Fruit fly (Drosophila melanogaster) S2 (cell line): ENCODE data around the gene CG10324.

Experiments used
- CG8478 ChIP-seq: fragments of >200 bp; optimal IDR thresholded peaks from 2 replicates; lab custom pipeline; 2018
- CTCF ChIP-seq, 2 experiments: fragments of >200 bp; optimal IDR thresholded peaks; 2 replicates each; lab custom pipeline; 2018

The CG10324 gene

DNA sequence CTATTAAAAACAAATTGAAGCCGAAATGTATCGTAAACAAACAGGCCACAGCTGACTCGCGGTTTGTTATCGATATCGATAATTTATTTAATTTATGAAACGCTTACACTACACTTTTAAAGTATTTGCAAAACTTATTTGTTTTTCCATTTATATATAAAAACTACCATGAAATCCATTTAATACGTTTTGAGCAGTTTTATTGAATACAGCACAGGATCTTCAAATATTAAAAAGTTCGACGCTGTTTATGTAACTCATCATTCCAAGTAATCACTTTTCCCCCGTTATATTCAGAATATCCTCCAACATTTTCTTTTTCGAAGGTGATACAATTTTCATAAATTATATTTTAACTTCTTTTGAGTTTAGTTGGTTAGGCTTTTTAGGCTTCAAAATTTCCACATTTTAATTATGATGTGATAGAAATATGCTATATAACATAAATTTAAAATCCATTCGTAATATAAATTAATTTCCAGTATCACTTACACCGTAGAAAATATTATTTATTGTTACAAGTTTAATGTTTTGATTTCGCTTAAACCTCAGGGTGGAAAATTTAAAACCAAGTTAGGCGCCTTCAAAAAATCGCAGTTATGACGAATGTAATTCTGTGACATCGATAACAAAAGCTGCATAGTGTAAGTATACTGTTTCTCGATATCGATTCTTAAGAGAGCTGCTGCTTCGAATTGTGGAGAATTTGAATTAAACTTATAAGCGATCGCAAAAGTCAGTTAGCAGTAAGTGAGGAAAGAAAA, at the start of gene CG10324, which contains the start of gene CCT3:
CG10324 (minus strand) TSS at position 53 of the 764 bp plus-strand sequence.
CCT3 (plus strand) TSS at position 654 of the 764 bp plus-strand sequence.
- no peak for TF ChIP-seq CTCF (optimal IDR thresholded peaks at IDR 0.05; lab: Kevin White, UChicago)
- no peak for TF ChIP-seq CG8478 (lab: Kevin White, UChicago)

DNA sequence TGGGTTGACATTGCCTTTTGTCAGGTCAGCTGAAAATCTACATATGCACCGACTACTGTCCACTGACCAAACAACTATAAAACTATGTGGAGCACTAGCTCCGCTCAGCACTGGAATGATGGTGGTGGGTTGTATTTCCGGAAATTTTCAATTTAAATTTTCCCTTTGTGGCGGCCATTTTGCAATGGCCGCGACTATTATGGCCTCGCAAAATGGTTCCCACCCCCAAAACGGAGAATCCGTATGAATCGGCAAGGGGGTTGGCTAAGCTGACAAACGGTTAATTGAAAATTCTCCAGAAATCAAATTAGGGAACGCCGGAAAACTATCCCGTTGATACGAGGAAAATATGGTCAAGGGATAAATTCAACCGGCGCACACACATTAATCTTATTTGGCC, 36.1 kb upstream of the CG10324 start:
- no peak for TF ChIP-seq CG8478 (lab: Kevin White, UChicago)
- TF ChIP-seq CTCF (optimal IDR thresholded peaks at IDR 0.05; lab: Kevin White, UChicago) = no peak

DNA sequence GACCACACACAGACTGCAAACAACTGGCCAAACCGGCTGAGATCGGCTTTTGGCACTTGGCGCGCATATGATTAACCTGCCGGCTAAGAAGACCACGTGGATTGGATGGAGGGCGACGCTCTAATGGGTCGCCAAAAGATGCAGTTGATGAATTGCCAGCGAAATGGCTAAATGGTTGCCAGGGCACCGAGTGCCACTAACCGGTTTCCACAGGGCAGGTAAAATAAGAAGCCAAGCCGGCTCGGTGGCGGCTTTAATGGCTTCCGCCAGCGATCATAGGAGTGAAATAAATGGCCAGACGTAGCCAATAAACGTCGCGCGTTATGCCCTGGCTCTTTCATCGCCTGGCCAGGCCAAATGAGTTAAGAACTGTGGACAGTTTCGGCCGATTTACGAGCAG, 31.1 kb upstream of the CG10324 start:
- no peak for TF ChIP-seq CTCF (optimal IDR thresholded peaks at IDR 0.05; lab: Kevin White, UChicago)
- TF ChIP-seq CG8478 (lab: Kevin White, UChicago) = no peak

DNA sequence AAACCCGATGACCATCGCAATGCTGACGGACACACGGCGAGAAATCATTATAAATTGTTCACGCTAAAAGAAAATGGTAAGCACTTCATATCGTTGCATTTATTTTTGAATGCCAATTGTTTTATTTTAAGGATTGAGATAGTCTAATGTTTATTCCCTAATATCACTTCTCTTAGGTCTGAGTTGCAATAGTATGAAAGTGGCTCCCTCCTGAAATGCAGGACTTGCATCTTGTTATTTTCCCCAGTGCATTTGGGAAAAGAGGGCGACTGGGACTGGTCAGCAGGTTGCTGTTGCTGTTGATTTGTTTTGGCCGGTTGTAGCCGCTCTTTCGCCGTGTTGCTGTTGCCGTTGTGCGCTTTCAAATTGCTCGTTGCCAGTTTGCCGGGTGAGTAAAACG, 29.7 kb upstream of the CG10324 start:
- no peak for TF ChIP-seq CG8478 (lab: Kevin White, UChicago)
- no peak for TF ChIP-seq CTCF (optimal IDR thresholded peaks at IDR 0.05; lab: Kevin White, UChicago)

DNA sequence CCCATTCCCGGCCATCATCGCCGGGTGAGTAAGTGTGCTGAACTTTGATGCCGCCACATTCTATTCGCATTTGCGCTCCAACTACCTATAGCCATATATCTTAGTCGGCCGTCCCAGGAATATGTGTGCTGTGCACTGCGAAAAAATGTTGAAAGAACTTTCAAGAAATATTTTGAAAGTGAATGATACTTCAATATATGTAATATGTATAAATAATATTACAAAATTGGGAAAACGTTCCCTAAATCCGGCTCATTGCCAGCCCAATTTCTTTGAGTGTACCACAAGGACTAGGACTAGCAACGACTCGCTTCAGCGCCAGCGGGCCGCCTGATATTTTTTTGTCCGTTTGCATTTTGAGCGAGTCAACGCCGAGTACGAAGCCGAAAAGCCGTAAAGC, 26.4 kb upstream of the CG10324 start:
- TF ChIP-seq CG8478 (lab: Kevin White, UChicago) (no peak), CTCF (optimal IDR thresholded peaks at IDR 0.05; lab: Kevin White, UChicago) (no peak)

DNA sequence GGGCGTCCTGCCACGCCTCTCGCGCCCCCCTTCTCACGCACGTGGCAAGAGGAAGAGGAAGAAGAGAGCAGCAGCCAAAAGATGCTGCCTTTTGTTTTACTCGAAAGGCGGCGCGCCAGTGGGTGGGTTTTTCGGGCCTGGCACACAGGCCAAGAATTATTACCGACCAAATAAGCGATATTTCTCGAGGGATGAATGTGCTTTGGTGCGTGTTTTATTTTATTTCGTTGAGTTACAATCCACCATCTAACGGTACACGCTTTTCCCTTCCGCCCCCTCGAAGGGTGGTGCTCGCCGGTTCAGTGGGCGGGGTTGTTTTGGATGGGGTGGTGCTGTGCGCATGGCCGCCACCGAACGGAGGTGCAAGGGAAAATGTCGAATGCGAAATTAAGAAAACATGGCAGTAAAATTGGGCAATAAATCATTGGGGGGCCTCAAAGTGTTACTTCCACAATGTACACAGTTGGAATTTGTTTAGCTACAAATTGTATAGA, 25.5 kb upstream of the CG10324 start:
- TF ChIP-seq CG8478 (lab: Kevin White, UChicago) = no peak
- no peak for TF ChIP-seq CTCF (optimal IDR thresholded peaks at IDR 0.05; lab: Kevin White, UChicago)

DNA sequence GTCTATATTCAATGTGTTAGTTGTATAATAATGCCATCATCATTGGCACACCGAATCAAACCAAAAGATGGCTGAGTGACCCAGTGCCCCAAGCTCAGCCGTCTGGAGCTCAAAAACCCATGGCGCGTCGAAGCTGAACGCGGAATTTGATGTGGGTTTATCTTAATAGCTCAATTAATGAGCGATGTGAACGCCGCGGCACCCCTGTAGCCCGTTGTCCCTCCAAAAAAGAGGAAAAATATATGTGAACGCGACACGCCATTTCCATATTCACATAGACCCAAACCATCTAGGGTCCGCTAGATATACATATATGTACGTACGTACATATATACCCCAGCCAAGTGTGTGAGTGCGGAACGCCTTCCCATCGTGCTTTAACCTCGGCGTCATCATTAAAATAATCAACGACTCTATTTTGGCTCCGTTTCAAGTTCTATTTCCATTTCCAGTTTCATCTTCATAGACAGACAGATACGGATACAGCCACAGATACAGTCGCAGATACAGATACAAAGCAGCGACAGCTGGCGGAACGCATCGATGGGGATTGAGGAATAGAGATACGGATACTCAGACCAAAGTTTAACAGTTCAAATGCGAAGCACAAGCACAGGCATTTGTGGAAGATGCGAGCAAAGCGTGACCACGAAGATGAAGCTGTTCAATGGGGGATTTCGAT, 17.5 kb upstream of the CG10324 start:
- TF ChIP-seq CTCF (optimal IDR thresholded peaks at IDR 0.05; lab: Kevin White, UChicago) = no peak
- TF ChIP-seq CG8478 (lab: Kevin White, UChicago) = no peak

DNA sequence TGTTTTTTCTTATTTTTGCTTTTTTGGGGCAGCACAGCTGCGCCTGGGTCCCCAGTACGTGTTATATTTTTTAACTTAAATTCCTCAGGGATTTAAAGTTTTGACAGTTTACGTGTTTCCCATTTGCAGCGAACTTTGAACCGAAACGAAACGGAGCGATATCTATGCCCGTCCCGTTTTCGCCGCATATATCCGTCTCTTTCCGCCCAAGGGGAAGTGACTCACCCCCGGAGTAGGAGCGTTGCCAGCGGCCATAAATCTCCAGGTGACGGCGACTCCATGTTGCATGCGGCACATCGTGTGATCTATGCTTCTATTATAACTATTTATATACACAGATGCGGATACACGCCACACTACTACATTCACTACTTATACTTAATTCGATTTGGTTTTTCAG, 14.9 kb upstream of the CG10324 start:
- TF ChIP-seq CTCF (optimal IDR thresholded peaks at IDR 0.05; lab: Kevin White, UChicago) (no peak), CG8478 (lab: Kevin White, UChicago) (no peak)

DNA sequence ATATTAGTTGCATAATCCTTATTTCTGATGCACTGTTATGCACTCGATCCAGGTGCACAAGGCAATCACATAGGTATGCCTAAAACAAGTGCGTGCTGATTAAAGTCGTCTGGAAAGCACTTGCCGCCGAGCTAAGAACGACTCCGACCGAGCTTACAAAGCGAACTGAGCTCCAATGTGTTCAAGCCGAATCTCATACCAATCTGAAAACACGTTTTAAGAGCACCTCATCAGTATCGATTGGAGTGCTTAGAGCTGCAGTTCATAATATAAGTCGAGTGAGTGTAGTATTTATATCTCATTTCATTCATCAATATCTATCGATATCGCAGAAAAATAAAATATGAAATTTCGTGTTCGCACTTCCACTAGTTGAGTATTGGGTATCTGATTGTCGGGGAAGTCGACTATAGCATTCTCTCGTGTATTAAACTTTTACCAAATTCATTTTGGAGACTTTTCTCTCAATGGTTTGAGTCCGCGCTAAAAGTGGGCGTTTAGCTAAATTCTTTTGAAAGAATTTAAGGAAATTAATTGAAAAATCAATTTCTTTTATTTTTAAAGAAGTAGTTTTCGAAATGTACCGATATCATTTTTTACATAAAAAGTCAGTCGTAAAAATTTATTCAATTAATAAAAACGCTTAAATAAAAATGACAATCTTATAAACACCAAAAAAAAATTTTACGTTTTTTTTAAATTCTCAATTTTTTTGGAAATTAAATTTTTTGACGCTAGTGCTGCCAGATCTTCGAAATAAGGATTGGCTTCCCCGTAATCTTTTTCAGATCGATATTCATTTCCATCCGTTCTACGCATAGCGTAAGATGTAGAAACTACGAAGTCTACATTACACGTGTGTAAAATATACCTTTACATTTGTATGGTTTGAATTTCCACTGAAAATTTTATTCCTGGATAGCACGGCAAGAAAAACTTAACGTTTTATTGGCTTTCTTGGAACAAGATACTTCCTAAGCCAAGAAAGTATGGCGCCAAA, 9.0 kb upstream of the CG10324 start, which contains the start of gene modSP:
modSP (minus strand) TSS at position 169 of the 1,000 bp plus-strand sequence.
- TF ChIP-seq CTCF (optimal IDR thresholded peaks at IDR 0.05; lab: Kevin White, UChicago) (peak; percentile 70 to 84), CG8478 (lab: Kevin White, UChicago) (no peak)

DNA sequence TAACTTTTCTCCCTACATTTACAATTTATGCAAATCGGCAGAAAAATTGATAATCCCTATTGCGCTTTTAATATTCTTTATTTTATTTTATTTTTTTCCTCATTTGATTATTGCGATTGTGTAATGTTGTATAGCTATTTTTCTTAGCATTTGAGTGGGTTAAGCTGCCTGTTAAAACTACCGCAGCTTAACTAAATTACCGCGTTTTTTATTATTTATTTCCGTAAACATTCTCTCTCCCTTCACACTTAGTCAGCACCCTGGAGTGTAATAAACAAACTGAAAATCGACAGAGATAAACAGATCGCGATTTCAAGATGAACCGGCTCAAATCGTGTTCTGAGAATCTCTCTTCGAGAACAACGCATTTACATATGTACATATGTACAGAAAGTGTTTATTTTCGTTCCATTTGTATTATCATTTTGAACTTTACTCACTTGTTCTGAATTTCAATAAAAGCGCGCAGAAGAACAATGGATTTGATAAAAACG, 8.2 kb upstream of the CG10324 start:
- TF ChIP-seq CG8478 (lab: Kevin White, UChicago) = no peak
- TF ChIP-seq CTCF (optimal IDR thresholded peaks at IDR 0.05; lab: Kevin White, UChicago) = no peak

DNA sequence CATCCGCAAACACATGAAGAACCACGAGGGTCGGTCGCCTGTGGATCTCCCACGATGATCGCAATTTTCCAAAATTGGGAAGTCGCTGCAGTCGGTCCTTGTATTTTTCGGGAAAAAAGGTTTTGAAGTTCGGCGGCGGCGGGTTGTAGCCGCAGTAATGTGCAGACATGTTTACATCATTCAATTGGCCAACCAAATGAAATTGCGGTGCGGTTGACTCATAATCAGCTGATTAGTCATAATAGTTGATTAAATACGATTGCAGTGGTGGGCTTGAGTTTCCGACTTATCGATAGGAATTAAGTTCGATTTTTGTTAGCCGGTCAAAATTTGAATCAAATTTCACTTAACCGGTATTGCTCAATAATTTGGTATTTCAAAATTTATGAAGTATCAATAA, 5.3 kb upstream of the CG10324 start, which contains the start of gene CG14907:
CG14907 (minus strand) TSS at position 229 of the 400 bp plus-strand sequence.
- TF ChIP-seq CTCF (optimal IDR thresholded peaks at IDR 0.05; lab: Kevin White, UChicago) (no peak), CG8478 (lab: Kevin White, UChicago) (no peak)

DNA sequence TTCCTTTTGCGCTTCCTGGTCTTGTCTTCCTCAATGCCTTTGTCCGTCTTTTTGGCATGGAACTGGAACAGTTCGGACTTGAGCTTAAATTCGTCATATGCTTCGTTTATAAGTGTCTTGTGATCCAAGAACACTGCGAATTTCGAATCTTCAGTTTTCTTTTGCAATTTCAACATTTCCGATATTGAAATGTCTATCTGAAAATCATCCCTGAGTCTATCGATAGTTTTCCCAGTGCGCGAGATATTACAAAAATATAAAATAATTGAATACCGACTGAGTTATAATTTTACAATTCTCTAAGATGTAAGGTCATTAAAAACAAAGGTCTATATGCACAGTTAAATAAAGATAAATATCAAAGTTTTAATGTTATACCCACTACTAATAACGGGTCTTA, 4.1 kb upstream of the CG10324 start, which contains the start of gene Mettl4:
Mettl4 (minus strand) TSS at position 208 of the 400 bp plus-strand sequence.
- TF ChIP-seq CTCF (optimal IDR thresholded peaks at IDR 0.05; lab: Kevin White, UChicago) = no peak
- no peak for TF ChIP-seq CG8478 (lab: Kevin White, UChicago)

DNA sequence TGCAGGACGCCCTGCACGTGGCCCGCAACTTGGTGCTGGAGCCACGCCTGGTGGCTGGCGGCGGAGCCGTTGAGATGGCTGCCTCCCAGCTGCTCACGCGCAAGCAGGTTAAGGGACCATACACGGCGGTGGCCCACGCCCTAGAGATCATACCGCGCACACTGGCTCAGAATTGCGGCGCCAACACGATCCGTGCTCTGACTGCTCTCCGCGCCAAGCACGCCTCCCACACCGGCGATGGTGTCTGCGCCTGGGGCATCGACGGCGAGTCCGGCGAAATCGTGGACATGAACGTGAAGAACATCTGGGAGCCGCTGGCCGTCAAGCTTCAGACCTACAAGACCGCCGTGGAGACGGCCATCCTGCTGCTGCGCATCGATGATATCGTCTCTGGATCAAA, 2.5 kb upstream of the CG10324 start:
- TF ChIP-seq CTCF (optimal IDR thresholded peaks at IDR 0.05; lab: Kevin White, UChicago) (peak in 1 of 2 experiments; percentile 13), CG8478 (lab: Kevin White, UChicago) (no peak)

DNA sequence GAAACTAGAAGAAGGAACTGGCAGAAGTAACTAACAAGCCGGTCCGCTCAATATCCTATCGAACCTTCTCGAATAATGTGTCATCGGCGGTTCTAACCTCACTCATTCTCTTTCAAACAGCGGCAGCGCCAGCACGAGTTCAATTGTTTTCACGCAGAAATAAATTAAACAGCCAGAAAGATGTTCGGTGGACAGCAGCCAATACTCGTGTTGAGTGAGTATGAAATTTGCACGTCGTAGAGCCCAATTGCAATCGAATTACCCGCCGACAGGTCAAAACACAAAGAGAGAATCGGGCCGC, 862 bp upstream of the CG10324 start:
- TF ChIP-seq CG8478 (lab: Kevin White, UChicago) (no peak), CTCF (optimal IDR thresholded peaks at IDR 0.05; lab: Kevin White, UChicago) (no peak)
